Worm (Caenorhabditis elegans): ENCODE data around the gene C45H4.14.

DNA sequence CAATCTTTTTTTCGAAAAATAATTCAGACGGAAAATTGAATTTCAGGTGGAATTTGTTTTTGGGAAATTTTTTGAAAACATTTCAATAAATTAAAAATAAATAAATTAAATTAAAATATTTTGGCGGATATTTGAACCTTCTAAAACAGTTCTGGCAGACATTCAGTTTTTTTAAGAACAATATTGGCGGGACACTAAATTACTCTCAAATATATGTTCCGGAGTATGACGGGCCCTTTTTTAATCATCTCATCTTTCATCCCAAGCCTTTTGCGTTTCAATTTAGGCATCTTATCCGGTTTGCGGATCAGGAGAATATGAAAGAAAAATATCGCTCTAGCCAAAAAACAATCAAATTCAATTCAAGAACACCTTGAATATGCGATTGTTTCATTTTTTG lies 47.6 kb upstream of the C45H4.14 start, which contains the start of gene svh-11:
- no peak for TF ChIP-seq blmp-1 (tag; optimal IDR thresholded peaks at IDR 0.05)
- TF ChIP-seq snpc-4 (tag; optimal IDR thresholded peaks at IDR 0.05), result no peak
- TF ChIP-seq sptf-1 (tag; optimal IDR thresholded peaks at IDR 0.05), result no peak
- no peak for TF ChIP-seq unc-62 (GFP tag; optimal IDR thresholded peaks at IDR 0.05)
- no peak for TF ChIP-seq hlh-1 (tag; optimal IDR thresholded peaks at IDR 0.05)
- no peak for TF ChIP-seq unc-39 (tag; optimal IDR thresholded peaks at IDR 0.05)
- TF ChIP-seq lsy-2 (tag; optimal IDR thresholded peaks at IDR 0.05), result no peak
- TF ChIP-seq lin-13 (tag; optimal IDR thresholded peaks at IDR 0.05), result no peak
